Fruit fly (Drosophila melanogaster) whole organism, prepupa: Measurements from ENCODE around the gene CG1208.

ENCODE experiments used
- Blimp-1 ChIP-seq: fragments of 200-800 bp; sonication (Bioruptor generic); optimal IDR thresholded peaks from 3 replicates; lab custom pipeline; 2017; ENCODE audit warnings: missing biosample characterization, missing genetic modification characterization, mild to moderate bottlenecking, moderate library complexity, missing genetic modification reagents
- CG1621 ChIP-seq: fragments of 200-800 bp; sonication (Bioruptor generic); optimal IDR thresholded peaks from 3 replicates; lab custom pipeline; 2018; ENCODE audit warnings: missing biosample characterization, mild to moderate bottlenecking, missing genetic modification characterization
- CG16779 ChIP-seq: fragments of 200-800 bp; sonication (Bioruptor generic); optimal IDR thresholded peaks from 3 replicates; lab custom pipeline; 2017; ENCODE audit warnings: missing biosample characterization, mild to moderate bottlenecking, missing genetic modification characterization
- CG6854 ChIP-seq: fragments of 200-800 bp; sonication (Bioruptor generic); optimal IDR thresholded peaks from 2 replicates; lab custom pipeline; 2017; ENCODE audit warnings: missing biosample characterization, mild to moderate bottlenecking, missing genetic modification characterization
- Hr38 ChIP-seq: sonication (Bioruptor generic); optimal IDR thresholded peaks from 2 replicates; lab custom pipeline; 2016; ENCODE audit warnings: missing biosample characterization, missing genetic modification characterization
- Met ChIP-seq: fragments of 200-800 bp; sonication (Bioruptor generic); optimal IDR thresholded peaks from 3 replicates; lab custom pipeline; 2016; ENCODE audit warnings: missing biosample characterization, missing genetic modification characterization
- Smox ChIP-seq: fragments of 200-800 bp; sonication (Bioruptor generic); optimal IDR thresholded peaks from 3 replicates; lab custom pipeline; 2016; ENCODE audit warnings: missing biosample characterization, missing genetic modification characterization
- lz ChIP-seq: fragments of 200-800 bp; sonication (Bioruptor generic); optimal IDR thresholded peaks from 3 replicates; lab custom pipeline; 2016; ENCODE audit warnings: missing biosample characterization, missing genetic modification characterization
- net ChIP-seq: fragments of 200-800 bp; sonication (Bioruptor generic); optimal IDR thresholded peaks from 3 replicates; lab custom pipeline; 2016; ENCODE audit warnings: missing biosample characterization, missing genetic modification characterization
- spab ChIP-seq: fragments of 200-800 bp; sonication (Bioruptor generic); optimal IDR thresholded peaks from 2 replicates; lab custom pipeline; 2017; ENCODE audit warnings: missing biosample characterization, mild to moderate bottlenecking, missing genetic modification characterization, missing genetic modification reagents
- svp ChIP-seq: fragments of 200-800 bp; sonication (Bioruptor generic); peaks from one replicate; lab custom pipeline; 2016; ENCODE audit warnings: missing biosample characterization, missing genetic modification characterization

- no peak for TF ChIP-seq Blimp-1 (GFP tag; lab: Kevin White, UChicago)
- no peak for TF ChIP-seq CG16779
- TF ChIP-seq CG6854, result no peak
- no peak for TF ChIP-seq svp (GFP tag; lab: Kevin White, UChicago)
- no peak for TF ChIP-seq CG1621 (tag; lab: Kevin White, UChicago)
- TF ChIP-seq Hr38 (GFP tag; lab: Kevin White, UChicago), result no peak
- TF ChIP-seq Met (GFP tag; lab: Kevin White, UChicago), result no peak
- no peak for TF ChIP-seq Smox (GFP tag; lab: Kevin White, UChicago)
- TF ChIP-seq net (GFP tag; lab: Kevin White, UChicago), result no peak
- no peak for TF ChIP-seq lz (GFP tag; lab: Kevin White, UChicago)
- TF ChIP-seq spab (GFP tag; lab: Kevin White, UChicago), result no peak
Measured at dm6 chr3R:5801703-5802436, 29.6 kb upstream of the CG1208 start, which contains the start of gene CG11000.
